Worm (Caenorhabditis elegans) whole organism, L4/young adult: ENCODE measurements around the gene srh-269.

ENCODE experiments used
- W03F9.2 ChIP-seq: fragments of 150-350 bp; optimal IDR thresholded peaks from 2 replicates; lab custom pipeline; 2014; ENCODE audit warnings: missing biosample characterization, missing genetic modification characterization
- dao-5 ChIP-seq: sonication (generic microtip); optimal IDR thresholded peaks from 2 replicates; lab custom pipeline; 2016; ENCODE audit warnings: missing genotype, missing genetic modification characterization, moderate library complexity, missing compliant biosample characterization
- him-1 ChIP-seq: sonication (generic microtip); optimal IDR thresholded peaks from 2 replicates; lab custom pipeline; 2016; ENCODE audit warnings: missing genotype, missing genetic modification reagents, missing genetic modification characterization, missing compliant biosample characterization

DNA sequence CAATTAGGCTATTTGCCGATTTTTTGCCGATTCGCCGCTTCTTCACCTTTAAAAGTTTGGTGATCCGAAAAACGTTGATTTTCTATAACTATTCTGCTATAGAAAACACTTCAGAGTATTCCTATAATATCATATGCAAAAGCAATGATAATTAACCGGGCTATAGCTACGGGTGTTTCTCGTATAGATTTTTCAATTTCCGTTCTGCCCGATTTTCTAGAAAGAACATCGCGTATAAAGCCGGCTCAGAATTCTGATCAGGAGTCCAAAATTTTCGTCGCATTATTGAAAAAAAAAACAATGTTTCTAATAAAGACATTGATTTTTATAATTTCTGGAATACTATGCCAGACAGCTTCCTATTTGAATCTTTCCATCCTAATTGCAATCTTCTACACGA is 41.2 kb downstream of the srh-269 start, which contains the start of gene srbc-65:
- TF ChIP-seq him-1 (tag; lab: Kevin White, UChicago) (no peak), dao-5 (tag; lab: Kevin White, UChicago) (no peak), W03F9.2 (tag; lab: Kevin White, UChicago) (no peak)
